Worm (Caenorhabditis elegans) whole organism, L1 larva: ENCODE results near the gene osm-3.

ENCODE experiments used
- C34B4.2 ChIP-seq: sonication (generic microtip); optimal IDR thresholded peaks from 2 replicates; lab custom pipeline; 2017; ENCODE audit warnings: mild to moderate bottlenecking, missing genetic modification characterization, missing compliant biosample characterization
- ceh-82 ChIP-seq, 3 experiments: fragments of 150-350 bp in 1 of 3; sonication (generic microtip) in 2 of 3; optimal IDR thresholded peaks; 2 replicates each; lab custom pipeline; 2014 to 2017; ENCODE audit warnings: missing biosample characterization in 3 of 3, missing genetic modification characterization in 3 of 3
- lin-15B ChIP-seq: fragments of 150-350 bp; sonication (generic microtip); optimal IDR thresholded peaks from 3 replicates; lab custom pipeline; 2014; ENCODE audit warnings: missing biosample characterization, missing genetic modification characterization
- lsy-2 ChIP-seq, 2 experiments: fragments of 150-350 bp; optimal IDR thresholded peaks; 2 replicates each; lab custom pipeline; 2014; ENCODE audit warnings: missing biosample characterization in 2 of 2, missing genetic modification characterization in 2 of 2
- nhr-237 ChIP-seq: fragments of 150-350 bp; optimal IDR thresholded peaks from 2 replicates; lab custom pipeline; 2014; ENCODE audit warnings: missing biosample characterization, missing genetic modification characterization
- nhr-85 ChIP-seq: sonication (generic microtip); peaks from one replicate; lab custom pipeline; 2016; ENCODE audit warnings: missing genetic modification characterization, inconsistent platforms, missing compliant biosample characterization
- pqm-1 ChIP-seq: sonication (generic microtip); optimal IDR thresholded peaks from 3 replicates; lab custom pipeline; 2017; ENCODE audit warnings: missing biosample characterization, missing genetic modification characterization
- unc-62 ChIP-seq: fragments of 150-350 bp; optimal IDR thresholded peaks from 2 replicates; lab custom pipeline; 2014; ENCODE audit warnings: missing biosample characterization, missing genetic modification reagents, missing genetic modification characterization
- zag-1 ChIP-seq: fragments of 150-350 bp; optimal IDR thresholded peaks from 2 replicates; lab custom pipeline; 2014; ENCODE audit warnings: missing biosample characterization, missing genetic modification characterization
- ztf-11 ChIP-seq, 2 experiments: sonication (generic microtip); optimal IDR thresholded peaks; 2 replicates each; lab custom pipeline; 2016 to 2017; ENCODE audit warnings: missing genetic modification characterization in 2 of 2, missing biosample characterization in 1 of 2, missing compliant biosample characterization in 1 of 2

DNA sequence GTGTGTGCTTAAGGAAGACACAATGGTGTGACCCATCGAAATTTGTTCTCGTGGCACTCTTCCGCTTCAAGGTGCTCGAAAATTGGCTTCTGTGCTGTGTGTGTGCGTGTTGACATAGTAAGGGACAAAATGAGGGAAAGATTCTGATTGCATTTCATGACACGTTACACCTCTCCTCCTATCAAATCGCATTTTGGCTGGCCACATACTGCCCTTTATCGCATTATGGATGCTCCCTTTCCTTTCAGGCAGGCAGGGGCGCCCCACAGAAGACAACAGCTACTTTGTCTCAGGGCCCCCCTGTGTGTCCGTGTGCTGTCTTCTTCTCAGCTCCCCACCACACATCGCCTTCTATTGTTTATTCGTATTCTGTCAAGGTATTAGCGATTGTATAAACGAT is 46.6 kb upstream of the osm-3 start:
- TF ChIP-seq pqm-1 (tag; lab: Kevin White, UChicago) (no peak), unc-62 (no peak), nhr-85 (tag; lab: Kevin White, UChicago) (no peak), lsy-2 (tag; optimal IDR thresholded peaks at IDR 0.05; lab: Kevin White, UChicago) (no peak), lin-15B (tag; lab: Kevin White, UChicago) (no peak), nhr-237 (tag; lab: Kevin White, UChicago) (no peak), ztf-11 (tag; optimal IDR thresholded peaks at IDR 0.05; lab: Kevin White, UChicago) (no peak), ceh-82 (tag; optimal IDR thresholded peaks at IDR 0.05; lab: Kevin White, UChicago) (no peak), C34B4.2 (tag; lab: Kevin White, UChicago) (no peak), zag-1 (no peak)
